Worm (Caenorhabditis elegans) whole organism, L4/young adult: ENCODE data around the gene Y53C12A.11.

Experiments
- W03F9.2 ChIP-seq: fragments of 150-350 bp; optimal IDR thresholded peaks from 2 replicates; lab custom pipeline; 2014; ENCODE audit warnings: missing biosample characterization, missing genetic modification characterization
- him-1 ChIP-seq: sonication (generic microtip); optimal IDR thresholded peaks from 2 replicates; lab custom pipeline; 2016; ENCODE audit warnings: missing genotype, missing genetic modification reagents, missing genetic modification characterization, missing compliant biosample characterization

Y53C12A.11 gene

DNA sequence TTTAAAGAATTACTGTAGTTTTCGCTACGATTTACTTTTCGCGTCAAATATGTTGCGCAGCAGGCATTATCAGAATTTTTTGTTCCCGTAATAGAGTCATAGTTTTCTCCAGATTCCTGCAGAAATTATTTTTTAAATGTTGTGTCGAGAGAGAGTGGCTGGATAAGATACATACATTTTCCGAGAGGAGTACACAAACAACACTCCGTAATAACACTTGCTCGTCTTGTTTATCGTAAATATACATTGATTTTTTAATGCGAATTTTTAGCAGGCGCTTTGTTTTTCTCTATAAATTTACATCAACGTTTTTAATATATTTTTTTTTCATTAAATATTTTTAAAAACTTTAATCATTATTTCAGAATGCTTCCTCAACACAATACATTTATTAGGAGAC lies 49.5 kb downstream of the Y53C12A.11 start, which contains the start of gene taf-8:
taf-8 (plus strand) TSS at position 360 of the 400 bp plus-strand sequence.
- peak; percentile 16 for TF ChIP-seq W03F9.2 (tag; lab: Kevin White, UChicago)
- TF ChIP-seq him-1 = no peak
